Worm (Caenorhabditis elegans): Measurements from ENCODE around the gene ggtb-1.

DNA sequence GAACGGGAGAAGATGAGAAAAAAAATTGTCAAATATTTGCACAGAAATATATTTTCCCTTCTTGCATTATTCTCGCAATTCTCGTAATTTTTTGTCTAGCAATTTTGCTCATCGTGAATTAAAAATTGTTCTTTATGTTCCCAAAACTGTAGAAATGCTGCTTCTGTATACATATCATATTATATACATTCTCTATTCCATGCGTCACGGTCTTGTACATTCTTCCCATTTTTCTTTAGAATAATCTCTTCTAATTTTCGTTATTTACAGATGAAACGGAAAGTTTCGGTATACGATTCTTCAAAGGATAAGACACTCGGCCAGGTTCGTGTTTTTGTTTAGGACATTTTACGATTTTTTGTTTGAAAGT is 34.0 kb downstream of the ggtb-1 start, which contains the start of gene acs-4:
- TF ChIP-seq ama-1 (optimal IDR thresholded peaks at IDR 0.05), result no peak
- no peak for TF ChIP-seq B0310.2 (tag; optimal IDR thresholded peaks at IDR 0.05)
- TF ChIP-seq tbx-37 (GFP tag; conservative IDR thresholded peaks at IDR 0.05), result no peak
- no peak for TF ChIP-seq hnd-1 (tag; optimal IDR thresholded peaks at IDR 0.05)
- TF ChIP-seq hmbx-1 (tag; optimal IDR thresholded peaks at IDR 0.05), result no peak
- TF ChIP-seq ceh-36 (tag; optimal IDR thresholded peaks at IDR 0.05), result no peak
- no peak for TF ChIP-seq hmg-4 (GFP tag; optimal IDR thresholded peaks at IDR 0.05)
- TF ChIP-seq ets-7 (tag; optimal IDR thresholded peaks at IDR 0.05), result no peak

Measured in whole organism, early embryonic.